Worm (Caenorhabditis elegans): ENCODE measurements around the gene F36F12.1.

F36F12.1 gene

DNA sequence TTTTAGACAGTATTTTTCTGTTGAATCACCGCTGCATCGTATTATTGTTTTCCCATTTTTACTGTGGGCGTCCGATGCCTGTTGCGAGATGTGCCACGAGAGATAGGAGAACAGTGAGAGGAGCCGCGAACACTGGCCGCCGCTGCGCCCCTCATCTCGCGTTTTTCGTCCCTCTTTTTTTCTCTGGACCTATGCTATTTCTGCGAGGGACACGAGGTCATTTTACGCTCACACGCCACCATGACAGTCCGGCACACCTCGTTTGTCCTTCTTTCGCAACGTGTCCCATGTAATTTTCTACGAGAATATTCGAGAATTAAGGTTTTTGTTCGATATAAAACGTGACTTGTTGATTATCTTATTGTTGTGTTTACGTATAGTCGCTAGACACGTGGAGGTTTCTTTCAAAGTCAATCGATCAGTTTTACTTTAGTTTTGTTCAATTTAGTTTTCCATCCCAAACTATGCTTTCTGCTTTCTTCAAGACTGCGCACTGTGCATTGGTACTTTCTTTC is 35.0 kb downstream of the F36F12.1 start, which contains the start of gene lbp-9 (continued):
- TF ChIP-seq rpc-1 (optimal IDR thresholded peaks at IDR 0.05), result no peak
- no peak for TF ChIP-seq rpc-1 (tag; optimal IDR thresholded peaks at IDR 0.05)
- peak; percentile 71; the same call in 1 of the 2 replicates for TF ChIP-seq lin-26 (GFP tag; IDR thresholded peaks at IDR 0.05)
- TF ChIP-seq tbp1 (GFP tag; optimal IDR thresholded peaks at IDR 0.05), result peak; percentile 40
- TF ChIP-seq B0261.1 (tag; optimal IDR thresholded peaks at IDR 0.05), result no peak
- TF ChIP-seq efl-1 (GFP tag; optimal IDR thresholded peaks at IDR 0.05), result no peak
- no peak for TF ChIP-seq F57C9.4 (tag; optimal IDR thresholded peaks at IDR 0.05)
- TF ChIP-seq Y53G8AR.9 (GFP tag; conservative IDR thresholded peaks at IDR 0.05), result no peak
- peak; percentile 19; the same call in 1 of the 2 replicates for TF ChIP-seq mcd-1 (GFP tag; IDR thresholded peaks at IDR 0.05)
- TF ChIP-seq tbx-9 (tag; optimal IDR thresholded peaks at IDR 0.05; ENCODE audit: borderline replicate concordance), result no peak
- TF ChIP-seq attf-5 (GFP tag; optimal IDR thresholded peaks at IDR 0.05), result peak; percentile 79

DNA sequence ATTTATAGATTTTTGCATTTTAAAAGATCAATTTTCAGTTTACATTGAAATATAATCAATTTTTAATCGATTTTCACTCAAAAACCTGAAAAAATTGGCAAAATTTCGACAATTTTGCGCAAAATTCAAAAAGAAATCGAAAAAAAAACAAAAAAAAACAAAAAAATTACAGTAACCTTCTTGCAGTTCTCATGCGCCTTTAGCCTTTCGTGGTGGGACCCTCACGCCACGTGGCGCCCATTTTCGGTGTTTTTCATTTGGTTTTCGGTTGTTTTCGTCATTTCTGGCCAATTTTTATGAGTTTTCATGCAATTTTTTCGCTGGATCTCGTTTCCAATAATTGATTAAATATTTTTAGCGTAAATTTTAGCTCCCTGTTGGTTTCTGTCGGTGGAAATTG is 35.6 kb downstream of the F36F12.1 start:
- TF ChIP-seq hmg-1.2 (GFP tag; IDR thresholded peaks at IDR 0.05) (peak; percentile 33; the same call in 1 of the 2 replicates), F57A8.1 (GFP tag; optimal IDR thresholded peaks at IDR 0.05) (no peak), dpl-1 (GFP tag; optimal IDR thresholded peaks at IDR 0.05) (peak; percentile 67), nhr-90 (tag; optimal IDR thresholded peaks at IDR 0.05) (no peak), ztf-6 (GFP tag; IDR thresholded peaks at IDR 0.05) (no peak), xnd-1 (tag; optimal IDR thresholded peaks at IDR 0.05) (peak; percentile 52), F57C9.4 (tag; optimal IDR thresholded peaks at IDR 0.05) (no peak), dox-1 (GFP tag; IDR thresholded peaks at IDR 0.05) (peak; percentile 6; the same call in 1 of the 2 replicates), B0035.1 (tag; optimal IDR thresholded peaks at IDR 0.05) (no peak), ztf-18 (tag; optimal IDR thresholded peaks at IDR 0.05) (no peak), nfya-1 (tag; optimal IDR thresholded peaks at IDR 0.05; ENCODE audit: borderline replicate concordance, insufficient read depth) (no peak), lsl-1 (GFP tag; optimal IDR thresholded peaks at IDR 0.05) (peak; percentile 89), ccch-3 (GFP tag; optimal IDR thresholded peaks at IDR 0.05) (no peak), C17E4.6 (GFP tag; IDR thresholded peaks at IDR 0.05) (peak; percentile 68; the same call in 1 of the 2 replicates), F22D6.2 (tag; optimal IDR thresholded peaks at IDR 0.05) (no peak), efl-1 (GFP tag; optimal IDR thresholded peaks at IDR 0.05) (peak; percentile 89), D2030.7 (GFP tag; IDR thresholded peaks at IDR 0.05) (peak; percentile 88), die-1 (tag; optimal IDR thresholded peaks at IDR 0.05) (no peak), pha-4 (tag; optimal IDR thresholded peaks at IDR 0.05) (no peak), snpc-1.3 (tag; optimal IDR thresholded peaks at IDR 0.05; ENCODE audit: insufficient read depth) (peak; percentile 69), nhr-179 (tag; optimal IDR thresholded peaks at IDR 0.05) (no peak), chd-7 (tag; optimal IDR thresholded peaks at IDR 0.05) (no peak), F49E8.2 (tag; optimal IDR thresholded peaks at IDR 0.05; ENCODE audit: insufficient read depth) (peak; percentile 51), Y67H2A.10 (GFP tag; conservative IDR thresholded peaks at IDR 0.05) (0 out of 2 replicates have a peak, but pooled peaks have one; percentile 30), snpc-3.4 (tag; optimal IDR thresholded peaks at IDR 0.05) (peak; percentile 68), ceh-91 (GFP tag; IDR thresholded peaks at IDR 0.05) (peak; percentile 90), mel-28 (tag; optimal IDR thresholded peaks at IDR 0.05; ENCODE audit: borderline replicate concordance) (no peak), lin-40 (tag; optimal IDR thresholded peaks at IDR 0.05) (no peak), ztf-26 (tag; optimal IDR thresholded peaks at IDR 0.05) (no peak), mes-4 (tag; optimal IDR thresholded peaks at IDR 0.05) (no peak), ceh-79 (tag; optimal IDR thresholded peaks at IDR 0.05) (no peak), attf-5 (GFP tag; optimal IDR thresholded peaks at IDR 0.05) (no peak), somi-1 (GFP tag; optimal IDR thresholded peaks at IDR 0.05) (no peak), hlh-26 (GFP tag; conservative IDR thresholded peaks at IDR 0.05) (no peak), him-1 (tag; optimal IDR thresholded peaks at IDR 0.05) (no peak), nhr-80 (tag; optimal IDR thresholded peaks at IDR 0.05) (no peak), snpc-1.1 (tag; optimal IDR thresholded peaks at IDR 0.05; ENCODE audit: insufficient read depth) (peak; percentile 31), hlh-12 (tag; optimal IDR thresholded peaks at IDR 0.05) (no peak), lin-54 (GFP tag; optimal IDR thresholded peaks at IDR 0.05) (peak; percentile 1)
